Worm (Caenorhabditis elegans) whole organism, mixed stage, embryonic: ENCODE data around the gene lov-1.

ENCODE experiments used
- M03D4.4 ChIP-seq: sonication (generic microtip); optimal IDR thresholded peaks from 2 replicates; lab custom pipeline; 2017; ENCODE audit warnings: mild to moderate bottlenecking, missing genetic modification characterization, missing compliant biosample characterization
- bed-3 ChIP-seq: fragments of 200-800 bp; sonication (Bioruptor generic); optimal IDR thresholded peaks from 3 replicates; lab custom pipeline; 2018; ENCODE audit warnings: mild to moderate bottlenecking, missing genetic modification characterization, moderate library complexity, missing compliant biosample characterization
- blmp-1 ChIP-seq: fragments of 150-350 bp; optimal IDR thresholded peaks from 2 replicates; lab custom pipeline; 2014; ENCODE audit warnings: missing biosample characterization, missing genetic modification characterization
- ceh-39 ChIP-seq: fragments of 150-350 bp; optimal IDR thresholded peaks from 2 replicates; lab custom pipeline; 2014; ENCODE audit warnings: missing biosample characterization, missing genetic modification characterization
- ceh-43 ChIP-seq: fragments of 200-800 bp; sonication (Bioruptor generic); optimal IDR thresholded peaks from 2 replicates; lab custom pipeline; 2018; ENCODE audit warnings: mild to moderate bottlenecking, missing genetic modification characterization, moderate library complexity, missing compliant biosample characterization
- ceh-83 ChIP-seq: fragments of 200-800 bp; sonication (Bioruptor generic); optimal IDR thresholded peaks from 2 replicates; lab custom pipeline; 2018; ENCODE audit warnings: mild to moderate bottlenecking, missing genetic modification characterization, missing compliant biosample characterization
- ces-1 ChIP-seq: fragments of 150-350 bp; optimal IDR thresholded peaks from 2 replicates; lab custom pipeline; 2014; ENCODE audit warnings: missing biosample characterization, missing genetic modification reagents, missing genetic modification characterization
- cnd-1 ChIP-seq: fragments of 200-800 bp; sonication (Bioruptor generic); optimal IDR thresholded peaks from 2 replicates; lab custom pipeline; 2018; ENCODE audit warnings: mild to moderate bottlenecking, missing genetic modification characterization, missing compliant biosample characterization
- drap-1 ChIP-seq: fragments of 200-800 bp; sonication (Bioruptor generic); optimal IDR thresholded peaks from 3 replicates; lab custom pipeline; 2018; ENCODE audit warnings: mild to moderate bottlenecking, missing genetic modification characterization, missing compliant biosample characterization
- elt-1 ChIP-seq: sonication (generic microtip); optimal IDR thresholded peaks from 2 replicates; lab custom pipeline; 2017; ENCODE audit warnings: missing genetic modification characterization, mild to moderate bottlenecking, missing compliant biosample characterization, antibody characterized with exemption, moderate library complexity, borderline replicate concordance; ENCODE audit not compliant: insufficient read depth
- flh-1 ChIP-seq: fragments of 200-800 bp; sonication (Bioruptor generic); optimal IDR thresholded peaks from 2 replicates; lab custom pipeline; 2018; ENCODE audit warnings: mild to moderate bottlenecking, missing genetic modification characterization, moderate library complexity, missing compliant biosample characterization
- ham-2 ChIP-seq: fragments of 200-800 bp; sonication (Bioruptor generic); optimal IDR thresholded peaks from 2 replicates; lab custom pipeline; 2018; ENCODE audit warnings: mild to moderate bottlenecking, missing genetic modification characterization, missing compliant biosample characterization
- hlh-1 ChIP-seq: fragments of 150-350 bp; optimal IDR thresholded peaks from 2 replicates; lab custom pipeline; 2014; ENCODE audit warnings: missing biosample characterization, missing genetic modification reagents, missing genetic modification characterization
- lin-13 ChIP-seq: fragments of 150-350 bp; optimal IDR thresholded peaks from 2 replicates; lab custom pipeline; 2014; ENCODE audit warnings: missing biosample characterization, missing genetic modification characterization
- lin-32 ChIP-seq: fragments of 200-800 bp; sonication (Bioruptor generic); optimal IDR thresholded peaks from 2 replicates; lab custom pipeline; 2018; ENCODE audit warnings: mild to moderate bottlenecking, missing genetic modification characterization, missing compliant biosample characterization
- lsy-2 ChIP-seq: fragments of 150-350 bp; optimal IDR thresholded peaks from 2 replicates; lab custom pipeline; 2014; ENCODE audit warnings: missing biosample characterization, missing genetic modification characterization
- mab-5 ChIP-seq: fragments of 150-350 bp; optimal IDR thresholded peaks from 2 replicates; lab custom pipeline; 2014; ENCODE audit warnings: missing biosample characterization, missing genetic modification characterization
- mls-2 ChIP-seq: sonication (generic microtip); optimal IDR thresholded peaks from 2 replicates; lab custom pipeline; 2016; ENCODE audit warnings: mild to moderate bottlenecking, missing genetic modification characterization, moderate library complexity, missing compliant biosample characterization
- nhr-12 ChIP-seq: fragments of 150-350 bp; optimal IDR thresholded peaks from 2 replicates; lab custom pipeline; 2014; ENCODE audit warnings: missing biosample characterization, missing genetic modification characterization
- nhr-2 ChIP-seq: fragments of 150-350 bp; optimal IDR thresholded peaks from 2 replicates; lab custom pipeline; 2014; ENCODE audit warnings: missing biosample characterization, missing genetic modification characterization
- nhr-237 ChIP-seq: fragments of 150-350 bp; optimal IDR thresholded peaks from 2 replicates; lab custom pipeline; 2014; ENCODE audit warnings: missing biosample characterization, missing genetic modification characterization
- nhr-28 ChIP-seq: fragments of 150-350 bp; optimal IDR thresholded peaks from 2 replicates; lab custom pipeline; 2014; ENCODE audit warnings: missing biosample characterization, missing genetic modification characterization
- nhr-76 ChIP-seq: sonication (generic microtip); optimal IDR thresholded peaks from 2 replicates; lab custom pipeline; 2017; ENCODE audit warnings: missing biosample characterization, missing genetic modification characterization
- pha-4 ChIP-seq: fragments of 150-350 bp; optimal IDR thresholded peaks from 2 replicates; lab custom pipeline; 2018; ENCODE audit warnings: missing biosample characterization, missing genetic modification reagents, missing genetic modification characterization
- sem-2 ChIP-seq: fragments of 200-800 bp; sonication (Bioruptor generic); optimal IDR thresholded peaks from 2 replicates; lab custom pipeline; 2018; ENCODE audit warnings: mild to moderate bottlenecking, missing genetic modification characterization, missing compliant biosample characterization
- sptf-1 ChIP-seq: sonication (generic microtip); optimal IDR thresholded peaks from 2 replicates; lab custom pipeline; 2017; ENCODE audit warnings: mild to moderate bottlenecking, missing genetic modification characterization, moderate library complexity, missing compliant biosample characterization
- tbx-8 ChIP-seq: fragments of 200-800 bp; sonication (Bioruptor generic); optimal IDR thresholded peaks from 2 replicates; lab custom pipeline; 2018; ENCODE audit warnings: mild to moderate bottlenecking, missing genetic modification characterization, moderate library complexity, missing compliant biosample characterization
- unc-120 ChIP-seq: sonication (generic microtip); optimal IDR thresholded peaks from 2 replicates; lab custom pipeline; 2017; ENCODE audit warnings: missing genetic modification characterization, missing compliant biosample characterization; ENCODE audit not compliant: poor library complexity, severe bottlenecking
- unc-39 ChIP-seq: fragments of 150-350 bp; optimal IDR thresholded peaks from 2 replicates; lab custom pipeline; 2014; ENCODE audit warnings: missing biosample characterization, missing genetic modification characterization
- unc-62 ChIP-seq: fragments of 150-350 bp; optimal IDR thresholded peaks from 2 replicates; lab custom pipeline; 2014; ENCODE audit warnings: missing biosample characterization, missing genetic modification reagents, missing genetic modification characterization
- zip-8 ChIP-seq: fragments of 150-350 bp; optimal IDR thresholded peaks from 2 replicates; lab custom pipeline; 2014; ENCODE audit warnings: missing biosample characterization, missing genetic modification characterization
- ztf-11 ChIP-seq: fragments of 150-350 bp; optimal IDR thresholded peaks from 2 replicates; lab custom pipeline; 2014; ENCODE audit warnings: missing biosample characterization, missing genetic modification characterization

The lov-1 gene

ce11 chrII:10099072-10099471, 22.6 kb downstream of the lov-1 start:
- no peak for TF ChIP-seq mls-2 (tag; lab: Kevin White, UChicago)
- TF ChIP-seq nhr-76 (tag; lab: Kevin White, UChicago) = no peak
- no peak for TF ChIP-seq pha-4 (tag; lab: Kevin White, UChicago)
- TF ChIP-seq tbx-8 (GFP tag; lab: Kevin White, UChicago) = no peak
- no peak for TF ChIP-seq nhr-2
- TF ChIP-seq ces-1 (GFP tag; lab: Kevin White, UChicago) = no peak
- no peak for TF ChIP-seq nhr-28 (tag; lab: Kevin White, UChicago)
- TF ChIP-seq flh-1 = no peak
- TF ChIP-seq unc-62 (GFP tag; lab: Kevin White, UChicago) = no peak
- TF ChIP-seq ceh-83 = no peak
- no peak for TF ChIP-seq ceh-39
- TF ChIP-seq lsy-2 (tag; lab: Kevin White, UChicago) = no peak
- no peak for TF ChIP-seq M03D4.4 (tag; lab: Kevin White, UChicago)
- TF ChIP-seq nhr-237 (tag; lab: Kevin White, UChicago) = no peak
- no peak for TF ChIP-seq elt-1 (tag; lab: Kevin White, UChicago)
- no peak for TF ChIP-seq ceh-43 (GFP tag; lab: Kevin White, UChicago)
- TF ChIP-seq mab-5 (tag; lab: Kevin White, UChicago) = no peak
- TF ChIP-seq blmp-1 (tag; lab: Kevin White, UChicago) = no peak
- TF ChIP-seq ham-2 (GFP tag; lab: Kevin White, UChicago) = no peak

- no peak for TF ChIP-seq nhr-28 (tag; lab: Kevin White, UChicago)
- TF ChIP-seq unc-120 (tag; lab: Kevin White, UChicago) = no peak
- TF ChIP-seq mab-5 (tag; lab: Kevin White, UChicago) = no peak
- TF ChIP-seq mls-2 (tag; lab: Kevin White, UChicago) = no peak
- TF ChIP-seq ztf-11 (tag; lab: Kevin White, UChicago) = no peak
- TF ChIP-seq sptf-1 = no peak
- no peak for TF ChIP-seq drap-1 (GFP tag; lab: Kevin White, UChicago)
- TF ChIP-seq elt-1 (tag; lab: Kevin White, UChicago) = no peak
- no peak for TF ChIP-seq tbx-8 (GFP tag; lab: Kevin White, UChicago)
- no peak for TF ChIP-seq nhr-2
- no peak for TF ChIP-seq hlh-1 (tag; lab: Kevin White, UChicago)
- TF ChIP-seq bed-3 (GFP tag; lab: Kevin White, UChicago) = no peak
- TF ChIP-seq sem-2 = no peak
- no peak for TF ChIP-seq M03D4.4 (tag; lab: Kevin White, UChicago)
- TF ChIP-seq lin-32 (GFP tag; lab: Kevin White, UChicago) = no peak
These were observed 23.2 kb downstream of the lov-1 start for ce11 chrII:10098428-10098827.

ce11 chrII:10095224-10095623, 26.4 kb downstream of the lov-1 start:
- no peak for TF ChIP-seq ceh-39
- no peak for TF ChIP-seq nhr-2
- no peak for TF ChIP-seq ztf-11 (tag; lab: Kevin White, UChicago)
- TF ChIP-seq lin-13 = no peak
- TF ChIP-seq nhr-76 (tag; lab: Kevin White, UChicago) = no peak
- no peak for TF ChIP-seq ham-2 (GFP tag; lab: Kevin White, UChicago)
- no peak for TF ChIP-seq ceh-43 (GFP tag; lab: Kevin White, UChicago)
- no peak for TF ChIP-seq cnd-1 (tag; lab: Kevin White, UChicago)
- no peak for TF ChIP-seq nhr-12 (tag; lab: Kevin White, UChicago)
- TF ChIP-seq unc-120 (tag; lab: Kevin White, UChicago) = no peak
- no peak for TF ChIP-seq blmp-1 (tag; lab: Kevin White, UChicago)
- no peak for TF ChIP-seq hlh-1 (tag; lab: Kevin White, UChicago)
- no peak for TF ChIP-seq ces-1 (GFP tag; lab: Kevin White, UChicago)
- TF ChIP-seq elt-1 (tag; lab: Kevin White, UChicago) = no peak

- TF ChIP-seq unc-120 (tag; lab: Kevin White, UChicago) = no peak
- no peak for TF ChIP-seq nhr-76 (tag; lab: Kevin White, UChicago)
- TF ChIP-seq nhr-2 = no peak
- TF ChIP-seq drap-1 (GFP tag; lab: Kevin White, UChicago) = no peak
- TF ChIP-seq sptf-1 = no peak
- no peak for TF ChIP-seq nhr-12 (tag; lab: Kevin White, UChicago)
- no peak for TF ChIP-seq zip-8 (tag; lab: Kevin White, UChicago)
- TF ChIP-seq blmp-1 (tag; lab: Kevin White, UChicago) = no peak
- no peak for TF ChIP-seq unc-39 (tag; lab: Kevin White, UChicago)
- TF ChIP-seq lin-32 (GFP tag; lab: Kevin White, UChicago) = no peak
- no peak for TF ChIP-seq mab-5 (tag; lab: Kevin White, UChicago)
- TF ChIP-seq tbx-8 (GFP tag; lab: Kevin White, UChicago) = no peak
- no peak for TF ChIP-seq nhr-28 (tag; lab: Kevin White, UChicago)
- TF ChIP-seq pha-4 (tag; lab: Kevin White, UChicago) = no peak
- no peak for TF ChIP-seq ham-2 (GFP tag; lab: Kevin White, UChicago)
- TF ChIP-seq, all 35 proteins: peak for 0
These were observed 27.3 kb downstream of the lov-1 start, which contains the start of gene lact-2 for ce11 chrII:10094190-10094923. TSS of gene lact-2 (plus strand) at chrII:10094873.
